Worm (Caenorhabditis elegans): ENCODE measurements around the gene C31A11.13.

Gene C31A11.13

DNA sequence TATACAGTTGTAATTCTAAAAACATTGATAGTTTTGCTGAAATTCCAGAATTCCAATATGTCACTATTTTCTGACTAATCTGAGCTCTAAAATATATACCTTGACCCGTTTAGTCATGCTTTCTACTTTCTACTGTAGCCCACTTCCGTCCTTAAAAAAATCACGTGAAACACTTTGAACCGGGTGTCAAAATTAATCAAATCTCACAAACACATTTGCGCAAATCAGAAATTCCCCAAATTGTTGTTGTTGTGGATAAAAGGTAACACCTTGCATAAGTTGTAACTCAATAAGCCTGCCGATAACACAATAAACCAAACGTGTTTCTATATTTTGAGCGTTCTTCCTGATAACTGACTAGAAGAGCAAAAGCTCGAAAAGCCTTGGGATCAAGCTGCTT, 4.9 kb upstream of the C31A11.13 start, which contains the start of gene srxa-7:
Gene srxa-7, plus strand, starts transcription at position 301 of the 400 bp plus-strand sequence.
- TF ChIP-seq tbx-11 (GFP tag; IDR thresholded peaks at IDR 0.05), result no peak
- no peak for TF ChIP-seq ceh-36 (tag; optimal IDR thresholded peaks at IDR 0.05)
- TF ChIP-seq F13C5.2 (tag; optimal IDR thresholded peaks at IDR 0.05), result no peak
- TF ChIP-seq hmbx-1 (tag; optimal IDR thresholded peaks at IDR 0.05), result no peak
- TF ChIP-seq ceh-13 (GFP tag; optimal IDR thresholded peaks at IDR 0.05), result no peak
- TF ChIP-seq B0310.2 (tag; optimal IDR thresholded peaks at IDR 0.05), result no peak
- no peak for TF ChIP-seq scrt-1 (GFP tag; IDR thresholded peaks at IDR 0.05)

DNA sequence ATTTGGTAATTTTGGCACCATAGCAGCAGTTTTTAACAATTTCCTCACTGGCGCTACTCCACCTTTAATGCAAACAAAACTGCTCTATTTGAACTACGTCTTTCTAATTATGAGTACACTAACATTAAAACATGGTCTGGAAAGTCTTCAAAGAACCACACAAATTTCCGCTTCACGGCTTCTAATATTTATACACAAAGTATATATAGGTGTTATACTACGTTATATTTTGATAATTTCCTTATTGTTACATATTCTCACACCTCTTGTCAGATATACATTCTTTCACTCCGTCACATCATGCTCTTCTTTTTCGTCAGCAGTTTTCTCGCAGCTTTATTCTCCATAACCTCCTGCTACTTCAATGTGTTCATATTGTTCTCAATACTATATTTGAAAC, 2.1 kb downstream of the C31A11.13 start, which contains the start of gene srbc-82:
Gene srbc-82, plus strand, starts transcription at position 301 of the 400 bp plus-strand sequence.
- TF ChIP-seq tbx-11 (GFP tag; IDR thresholded peaks at IDR 0.05) (no peak), scrt-1 (GFP tag; IDR thresholded peaks at IDR 0.05) (no peak), hmg-4 (GFP tag; optimal IDR thresholded peaks at IDR 0.05) (no peak), hmbx-1 (tag; optimal IDR thresholded peaks at IDR 0.05) (no peak), ets-7 (tag; optimal IDR thresholded peaks at IDR 0.05) (no peak), flt-1 (GFP tag; IDR thresholded peaks at IDR 0.05) (no peak)

DNA sequence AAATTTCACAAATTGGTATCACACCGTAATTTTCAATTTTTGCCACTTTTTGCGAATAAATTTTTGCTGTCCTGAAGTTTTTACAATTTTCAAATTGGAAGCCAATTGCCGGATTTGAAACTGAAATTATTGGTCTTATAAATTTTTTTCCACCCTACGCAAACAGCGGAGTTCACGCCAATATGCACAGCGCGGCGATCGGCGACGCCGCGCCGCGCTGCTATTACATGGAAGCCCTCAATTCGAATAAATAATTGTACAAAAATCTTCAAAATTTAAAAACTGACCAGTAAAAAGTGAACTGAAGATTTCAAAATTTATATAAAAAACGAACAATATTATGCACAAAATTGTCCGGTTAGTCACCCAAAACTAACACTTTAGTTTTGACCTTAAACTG, 2.5 kb downstream of the C31A11.13 start:
- no peak for TF ChIP-seq ama-1 (optimal IDR thresholded peaks at IDR 0.05)
- no peak for TF ChIP-seq scrt-1 (GFP tag; IDR thresholded peaks at IDR 0.05)
- TF ChIP-seq hmbx-1 (tag; optimal IDR thresholded peaks at IDR 0.05), result no peak
- no peak for TF ChIP-seq tbx-37 (GFP tag; conservative IDR thresholded peaks at IDR 0.05)
- no peak for TF ChIP-seq tra-4 (tag; optimal IDR thresholded peaks at IDR 0.05)
- no peak for TF ChIP-seq ets-7 (tag; optimal IDR thresholded peaks at IDR 0.05)

DNA sequence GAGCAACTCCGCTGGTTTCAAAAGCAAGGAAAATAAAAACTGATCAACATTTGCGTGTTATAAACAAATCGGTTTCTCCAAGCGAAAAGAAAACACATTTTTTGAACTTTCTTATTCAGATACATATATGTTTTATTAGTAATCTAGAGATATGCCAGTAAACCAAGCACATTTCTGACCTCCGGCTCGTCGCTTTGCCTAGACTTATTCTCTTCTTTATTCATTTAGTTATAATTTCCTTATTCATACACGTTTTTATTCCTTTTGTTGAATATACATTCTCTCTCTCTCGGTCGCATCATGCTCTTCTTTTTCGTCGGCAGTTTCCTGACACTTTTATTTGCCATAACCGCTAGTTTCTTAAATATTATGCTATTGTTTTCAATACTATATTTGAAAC, 3.7 kb downstream of the C31A11.13 start, which contains the start of gene srbc-84:
Gene srbc-84, plus strand, starts transcription at position 301 of the 400 bp plus-strand sequence.
- no peak for TF ChIP-seq pes-1 (GFP tag; IDR thresholded peaks at IDR 0.05)

DNA sequence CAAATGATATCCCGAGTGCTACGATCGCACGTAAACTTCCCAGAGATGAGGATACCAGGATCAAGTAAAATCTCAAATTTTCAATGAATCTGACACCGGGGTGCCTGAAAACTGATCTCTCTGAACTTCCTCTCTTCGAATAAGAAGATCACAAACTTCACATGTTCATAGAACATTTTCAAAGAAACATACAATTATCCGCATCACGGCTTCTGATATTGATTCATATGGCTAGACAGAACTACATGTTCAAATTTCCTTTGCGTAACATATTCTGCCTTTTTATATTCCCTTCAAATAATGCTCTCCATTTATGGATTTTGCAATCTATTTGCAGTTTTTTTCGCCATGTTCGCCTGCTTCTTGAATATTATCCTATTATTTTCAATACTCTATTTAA, 5.3 kb downstream of the C31A11.13 start, which contains the start of gene srbc-83:
Gene srbc-83, plus strand, starts transcription at position 301 of the 400 bp plus-strand sequence.
- TF ChIP-seq pes-1 (GFP tag; IDR thresholded peaks at IDR 0.05) (no peak), hmg-4 (GFP tag; optimal IDR thresholded peaks at IDR 0.05) (no peak), ama-1 (optimal IDR thresholded peaks at IDR 0.05) (no peak), ceh-13 (GFP tag; optimal IDR thresholded peaks at IDR 0.05) (no peak), B0310.2 (tag; optimal IDR thresholded peaks at IDR 0.05) (no peak), tbx-37 (GFP tag; conservative IDR thresholded peaks at IDR 0.05) (no peak), ceh-36 (tag; optimal IDR thresholded peaks at IDR 0.05) (no peak), tra-4 (tag; optimal IDR thresholded peaks at IDR 0.05) (no peak), hmbx-1 (tag; optimal IDR thresholded peaks at IDR 0.05) (no peak), flt-1 (GFP tag; IDR thresholded peaks at IDR 0.05) (no peak)

DNA sequence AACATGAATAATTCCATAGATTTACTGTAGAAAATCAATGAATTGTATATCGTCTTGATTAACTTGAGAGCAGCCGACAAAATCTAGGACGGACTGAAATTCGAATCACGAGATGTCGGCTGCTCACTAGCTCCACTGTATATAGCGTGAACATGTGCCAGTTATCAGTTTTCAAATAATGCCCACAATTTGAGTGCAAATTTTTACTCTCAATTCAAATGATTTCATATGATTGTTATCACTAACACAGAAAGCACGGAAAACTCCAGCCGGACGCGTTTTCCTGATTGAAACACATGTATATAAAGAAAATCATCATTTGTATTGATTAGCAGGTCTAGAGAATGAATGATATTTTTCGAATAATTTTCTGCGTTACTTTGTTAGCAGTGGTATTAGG, 9.9 kb downstream of the C31A11.13 start, which contains the start of gene oac-5:
Gene oac-5, plus strand, starts transcription at position 301 of the 400 bp plus-strand sequence.
- TF ChIP-seq ets-7 (tag; optimal IDR thresholded peaks at IDR 0.05) (no peak), F13C5.2 (tag; optimal IDR thresholded peaks at IDR 0.05) (no peak), hmbx-1 (tag; optimal IDR thresholded peaks at IDR 0.05) (no peak), ceh-13 (GFP tag; optimal IDR thresholded peaks at IDR 0.05) (no peak), tra-4 (tag; optimal IDR thresholded peaks at IDR 0.05) (no peak), sea-1 (GFP tag; conservative IDR thresholded peaks at IDR 0.05) (no peak), hmg-4 (GFP tag; optimal IDR thresholded peaks at IDR 0.05) (no peak), tbx-37 (GFP tag; conservative IDR thresholded peaks at IDR 0.05) (no peak), hnd-1 (tag; optimal IDR thresholded peaks at IDR 0.05) (no peak), scrt-1 (GFP tag; IDR thresholded peaks at IDR 0.05) (no peak), aly-1 (tag; optimal IDR thresholded peaks at IDR 0.05) (no peak), tbx-11 (GFP tag; IDR thresholded peaks at IDR 0.05) (no peak), ceh-36 (tag; optimal IDR thresholded peaks at IDR 0.05) (no peak), flt-1 (GFP tag; IDR thresholded peaks at IDR 0.05) (no peak), B0310.2 (tag; optimal IDR thresholded peaks at IDR 0.05) (no peak), pes-1 (GFP tag; IDR thresholded peaks at IDR 0.05) (no peak), ama-1 (optimal IDR thresholded peaks at IDR 0.05) (no peak)

DNA sequence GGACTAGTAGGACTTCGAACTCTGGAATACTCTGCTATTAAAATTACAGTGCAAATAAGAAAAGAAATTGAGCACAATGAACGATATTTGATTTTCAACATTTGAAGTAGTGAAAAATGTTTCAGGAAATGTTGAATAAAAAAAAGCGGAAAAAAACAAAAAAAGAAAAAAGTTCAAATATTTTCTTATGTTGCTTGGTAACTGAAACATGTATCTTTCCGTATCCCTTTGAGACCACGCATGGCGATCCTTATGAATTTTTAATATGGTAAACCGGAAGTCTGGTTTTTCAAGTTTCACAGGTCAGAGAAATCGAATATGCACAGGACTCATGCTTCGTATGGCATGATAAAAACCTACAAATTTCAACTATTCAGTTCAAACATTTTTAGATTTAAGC, 14.7 kb downstream of the C31A11.13 start, which contains the start of gene F28G4.3:
Gene F28G4.3, minus strand, starts transcription at position 101 of the 400 bp plus-strand sequence.
- TF ChIP-seq tbx-37 (GFP tag; conservative IDR thresholded peaks at IDR 0.05) (no peak), tbx-11 (GFP tag; IDR thresholded peaks at IDR 0.05) (no peak), flt-1 (GFP tag; IDR thresholded peaks at IDR 0.05) (no peak), ceh-13 (GFP tag; optimal IDR thresholded peaks at IDR 0.05) (no peak), ceh-36 (tag; optimal IDR thresholded peaks at IDR 0.05) (no peak)

DNA sequence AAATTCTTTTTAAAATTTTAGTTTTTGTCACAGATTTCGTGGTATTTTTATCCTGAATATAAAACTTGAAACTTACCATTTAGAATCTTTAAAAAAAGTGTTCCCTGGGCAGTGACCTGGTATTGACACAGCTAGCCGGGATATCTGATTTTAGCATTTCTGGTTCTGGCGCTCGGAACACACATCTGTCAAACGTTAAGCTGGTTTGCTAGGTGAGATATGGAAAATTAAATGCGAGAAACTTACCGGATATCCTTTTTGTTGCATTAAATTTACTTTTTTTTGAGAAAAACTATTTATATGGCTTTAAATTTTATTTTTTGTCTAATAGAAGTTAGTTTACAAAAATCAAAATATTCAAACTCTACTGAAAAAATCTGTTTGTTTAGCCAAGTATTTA, 16.6 kb downstream of the C31A11.13 start, which contains the start of gene F28G4.4:
Gene F28G4.4, minus strand, starts transcription at position 101 of the 400 bp plus-strand sequence.
- TF ChIP-seq scrt-1 (GFP tag; IDR thresholded peaks at IDR 0.05) (no peak), ceh-13 (GFP tag; optimal IDR thresholded peaks at IDR 0.05) (no peak), sea-1 (GFP tag; conservative IDR thresholded peaks at IDR 0.05) (no peak), ceh-36 (tag; optimal IDR thresholded peaks at IDR 0.05) (no peak), pes-1 (GFP tag; IDR thresholded peaks at IDR 0.05) (no peak), hnd-1 (tag; optimal IDR thresholded peaks at IDR 0.05) (no peak), aly-1 (tag; optimal IDR thresholded peaks at IDR 0.05) (no peak), F13C5.2 (tag; optimal IDR thresholded peaks at IDR 0.05) (no peak), tra-4 (tag; optimal IDR thresholded peaks at IDR 0.05) (no peak), ama-1 (optimal IDR thresholded peaks at IDR 0.05) (no peak), tbx-37 (GFP tag; conservative IDR thresholded peaks at IDR 0.05) (no peak), B0310.2 (tag; optimal IDR thresholded peaks at IDR 0.05) (no peak)

Measured in whole organism, early embryonic.